Worm (Caenorhabditis elegans): Measurements from ENCODE around the gene srsx-9.

- TF ChIP-seq unc-62 (GFP tag; optimal IDR thresholded peaks at IDR 0.05) (no peak), dpl-1 (GFP tag; optimal IDR thresholded peaks at IDR 0.05) (no peak), egl-44 (GFP tag; IDR thresholded peaks at IDR 0.05) (no peak), ets-4 (GFP tag; optimal IDR thresholded peaks at IDR 0.05) (no peak), nhr-120 (GFP tag; IDR thresholded peaks at IDR 0.05) (no peak), Y95B8A.8 (GFP tag; IDR thresholded peaks at IDR 0.05) (no peak), C17E4.6 (GFP tag; IDR thresholded peaks at IDR 0.05) (no peak), attf-3 (GFP tag; conservative IDR thresholded peaks at IDR 0.05) (no peak), lsy-27 (tag; optimal IDR thresholded peaks at IDR 0.05; ENCODE audit: borderline replicate concordance, insufficient read depth) (no peak), F55B11.4 (tag; optimal IDR thresholded peaks at IDR 0.05; ENCODE audit: borderline replicate concordance, insufficient read depth) (no peak), ama-1 (optimal IDR thresholded peaks at IDR 0.05) (no peak), ama-1 (GFP tag; optimal IDR thresholded peaks at IDR 0.05) (no peak), nfyb-1 (GFP tag; IDR thresholded peaks at IDR 0.05) (no peak), C06A6.2 (GFP tag; conservative IDR thresholded peaks at IDR 0.05) (no peak), T07F8.4 (tag; optimal IDR thresholded peaks at IDR 0.05) (no peak)
These were observed 43.0 kb downstream of the srsx-9 start, which contains the start of gene str-205 for ce11 chrV:4929842-4930241.
